Fruit fly (Drosophila melanogaster) whole organism, embryonic: ENCODE measurements around the gene CG10435.

Source experiments
- Ada2b ChIP-seq: fragments of 200-800 bp; sonication (Bioruptor generic); IDR thresholded peaks from 2 replicates; pipeline ENCODE4 v1.3.6; 2022; ENCODE audit warnings: missing biosample characterization, missing genetic modification characterization
- Antp ChIP-seq: fragments of 200-800 bp; sonication (Bioruptor generic); optimal IDR thresholded peaks from 3 replicates; lab custom pipeline; 2016; ENCODE audit warnings: missing biosample characterization, missing genetic modification characterization
- Bdp1 ChIP-seq: fragments of 200-800 bp; sonication (Bioruptor generic); optimal IDR thresholded peaks from 3 replicates; lab custom pipeline; 2016; ENCODE audit warnings: missing biosample characterization, missing genetic modification characterization
- CG10431 ChIP-seq: fragments of 200-800 bp; sonication (Bioruptor generic); optimal IDR thresholded peaks from 3 replicates; lab custom pipeline; 2018; ENCODE audit warnings: missing biosample characterization, mild to moderate bottlenecking, missing genetic modification characterization
- CG10959 ChIP-seq: fragments of 200-800 bp; sonication (Bioruptor generic); IDR thresholded peaks from 2 replicates; pipeline ENCODE4 v1.3.6; 2022; ENCODE audit warnings: missing biosample characterization, missing genetic modification characterization
- CG12104 ChIP-seq: fragments of 200-800 bp; sonication (Bioruptor generic); optimal IDR thresholded peaks from 3 replicates; lab custom pipeline; 2016; ENCODE audit warnings: missing biosample characterization, missing genetic modification characterization
- CG13123 ChIP-seq: fragments of 200-800 bp; sonication (Bioruptor generic); optimal IDR thresholded peaks from 2 replicates; lab custom pipeline; 2016; ENCODE audit warnings: missing biosample characterization, missing genetic modification characterization
- CG13894 ChIP-seq: fragments of 200-800 bp; sonication (Bioruptor generic); optimal IDR thresholded peaks from 3 replicates; lab custom pipeline; 2018; ENCODE audit warnings: missing biosample characterization, mild to moderate bottlenecking, missing genetic modification characterization, moderate library complexity
- CG14014 ChIP-seq: fragments of 200-800 bp; sonication (Bioruptor generic); IDR thresholded peaks from 2 replicates; pipeline ENCODE4 v1.3.6; 2022; ENCODE audit warnings: missing biosample characterization, missing genetic modification characterization
- CG15011 ChIP-seq: fragments of 200-800 bp; sonication (Bioruptor generic); optimal IDR thresholded peaks from 3 replicates; lab custom pipeline; 2018; ENCODE audit warnings: missing biosample characterization, mild to moderate bottlenecking, missing genetic modification characterization
- CG2199 ChIP-seq: fragments of 200-800 bp; sonication (Bioruptor generic); IDR thresholded peaks from 3 replicates; pipeline ENCODE4 v1.3.6; 2022; ENCODE audit warnings: missing biosample characterization, missing genetic modification characterization
- CG32532 ChIP-seq: fragments of 200-800 bp; sonication (Bioruptor generic); IDR thresholded peaks from 2 replicates; pipeline ENCODE4 v1.3.6; 2022; ENCODE audit warnings: missing biosample characterization, missing genetic modification characterization
- CG32772 ChIP-seq: fragments of 200-800 bp; sonication (Bioruptor generic); IDR thresholded peaks from 2 replicates; pipeline ENCODE4 v1.3.6; 2022; ENCODE audit warnings: missing biosample characterization, missing genetic modification characterization
- CG3847 ChIP-seq: fragments of 200-800 bp; sonication (Bioruptor generic); IDR thresholded peaks from 2 replicates; pipeline ENCODE4 v1.3.6; 2022; ENCODE audit warnings: missing biosample characterization, missing genetic modification characterization
- CG4707 ChIP-seq: fragments of 200-800 bp; sonication (Bioruptor generic); optimal IDR thresholded peaks from 2 replicates; lab custom pipeline; 2018; ENCODE audit warnings: missing biosample characterization, mild to moderate bottlenecking, missing genetic modification characterization, moderate library complexity
- CG6272 ChIP-seq: fragments of 200-800 bp; sonication (Bioruptor generic); IDR thresholded peaks from 2 replicates; pipeline ENCODE4 v1.3.6; 2022; ENCODE audit warnings: missing biosample characterization, missing genetic modification characterization
- CG7556 ChIP-seq: fragments of 200-800 bp; sonication (Bioruptor generic); optimal IDR thresholded peaks from 2 replicates; lab custom pipeline; 2017; ENCODE audit warnings: missing biosample characterization, mild to moderate bottlenecking, missing genetic modification characterization
- CG7745 ChIP-seq: fragments of 200-800 bp; sonication (Bioruptor generic); optimal IDR thresholded peaks from 2 replicates; lab custom pipeline; 2018; ENCODE audit warnings: missing biosample characterization, mild to moderate bottlenecking, missing genetic modification characterization, moderate library complexity
- CG7839 ChIP-seq: fragments of 200-800 bp; sonication (Bioruptor generic); optimal IDR thresholded peaks from 3 replicates; lab custom pipeline; 2018; ENCODE audit warnings: missing biosample characterization, mild to moderate bottlenecking, missing genetic modification characterization, moderate library complexity
- CG9727 ChIP-seq: fragments of 200-800 bp; sonication (Bioruptor generic); optimal IDR thresholded peaks from 3 replicates; lab custom pipeline; 2017; ENCODE audit warnings: missing biosample characterization, mild to moderate bottlenecking, missing genetic modification characterization
- D ChIP-seq, 2 experiments: fragments of 200-800 bp in 1 of 2; fragments of >200 bp in 1 of 2; sonication (Bioruptor generic) in 1 of 2; optimal IDR thresholded peaks; 2 replicates in 1 of 2; 3 replicates in 1 of 2; lab custom pipeline; 2017; ENCODE audit warnings: mild to moderate bottlenecking in 1 of 2, missing biosample characterization in 1 of 2, missing genetic modification characterization in 1 of 2, missing genetic modification reagents in 1 of 2
- E2f2 ChIP-seq: fragments of 200-800 bp; sonication (Bioruptor generic); IDR thresholded peaks from 2 replicates; pipeline ENCODE4 v1.3.6; 2022; ENCODE audit warnings: missing biosample characterization, missing genetic modification characterization
- Eip74EF ChIP-seq, 2 experiments: fragments of 200-800 bp in 1 of 2; fragments of >200 bp in 1 of 2; sonication (Bioruptor generic) in 1 of 2; optimal IDR thresholded peaks; 2 replicates each; lab custom pipeline; 2017 to 2019; ENCODE audit warnings: missing biosample characterization in 2 of 2, missing genetic modification characterization in 2 of 2, mild to moderate bottlenecking in 1 of 2, moderate library complexity in 1 of 2
- Fer1 ChIP-seq: fragments of 200-800 bp; sonication (Bioruptor generic); optimal IDR thresholded peaks from 2 replicates; lab custom pipeline; 2017; ENCODE audit warnings: missing biosample characterization, mild to moderate bottlenecking, missing genetic modification characterization
- HLH3B ChIP-seq: fragments of 200-800 bp; sonication (Bioruptor generic); IDR thresholded peaks from 2 replicates; pipeline ENCODE4 v1.3.6; 2022; ENCODE audit warnings: missing biosample characterization, missing genetic modification characterization
- HLH4C ChIP-seq: fragments of 200-800 bp; sonication (Bioruptor generic); IDR thresholded peaks from 3 replicates; pipeline ENCODE4 v1.3.6; 2022; ENCODE audit warnings: missing biosample characterization, missing genetic modification characterization; ENCODE audit not compliant: partially characterized antibody
- Hr39 ChIP-seq: fragments of >200 bp; optimal IDR thresholded peaks from 2 replicates; lab custom pipeline; 2017
- Lim3 ChIP-seq: fragments of 200-800 bp; sonication (Bioruptor generic); IDR thresholded peaks from 2 replicates; pipeline ENCODE4 v1.3.6; 2022; ENCODE audit warnings: missing biosample characterization, missing genetic modification characterization
- Myb ChIP-seq: fragments of 200-800 bp; sonication (Bioruptor generic); optimal IDR thresholded peaks from 2 replicates; lab custom pipeline; 2016; ENCODE audit warnings: missing biosample characterization, missing genetic modification characterization
- NC2β ChIP-seq: fragments of 200-800 bp; sonication (Bioruptor generic); optimal IDR thresholded peaks from 2 replicates; lab custom pipeline; 2016; ENCODE audit warnings: missing biosample characterization, missing genetic modification characterization
- NfI ChIP-seq: fragments of 200-800 bp; sonication (Bioruptor generic); optimal IDR thresholded peaks from 3 replicates; lab custom pipeline; 2018; ENCODE audit warnings: missing biosample characterization, mild to moderate bottlenecking, missing genetic modification characterization, moderate library complexity
- Ravus ChIP-seq: fragments of 200-800 bp; sonication (Bioruptor generic); IDR thresholded peaks from 2 replicates; pipeline ENCODE4 v1.3.6; 2022; ENCODE audit warnings: missing biosample characterization, missing genetic modification characterization
- Tbp ChIP-seq: fragments of >200 bp; optimal IDR thresholded peaks from 2 replicates; lab custom pipeline; 2018; ENCODE audit warnings: missing biosample characterization, missing genetic modification characterization
- Trl ChIP-seq, 3 experiments: fragments of >200 bp in 2 of 3; fragments of 200-800 bp in 1 of 3; sonication (Bioruptor generic) in 1 of 3; optimal IDR thresholded peaks; 2 replicates in 1 of 3; 3 replicates in 2 of 3; lab custom pipeline; 2016 to 2017; ENCODE audit warnings: missing biosample characterization in 1 of 3, missing genetic modification characterization in 1 of 3
- YL-1 ChIP-seq: fragments of 200-800 bp; sonication (Bioruptor generic); optimal IDR thresholded peaks from 3 replicates; lab custom pipeline; 2017; ENCODE audit warnings: missing biosample characterization, mild to moderate bottlenecking, missing genetic modification characterization
- bcd ChIP-seq: fragments of 200-800 bp; sonication (Bioruptor generic); optimal IDR thresholded peaks from 2 replicates; lab custom pipeline; 2017; ENCODE audit warnings: missing biosample characterization, mild to moderate bottlenecking, missing genetic modification characterization
- chn ChIP-seq: fragments of 200-800 bp; sonication (Bioruptor generic); optimal IDR thresholded peaks from 2 replicates; lab custom pipeline; 2016; ENCODE audit warnings: missing biosample characterization, missing genetic modification characterization
- ftz-f1 ChIP-seq: fragments of 200-800 bp; sonication (Bioruptor generic); optimal IDR thresholded peaks from 2 replicates; lab custom pipeline; 2016; ENCODE audit warnings: missing biosample characterization, missing genetic modification characterization
- gro ChIP-seq: fragments of 200-800 bp; sonication (Bioruptor generic); optimal IDR thresholded peaks from 2 replicates; lab custom pipeline; 2016; ENCODE audit warnings: missing biosample characterization, missing genetic modification characterization
- hkb ChIP-seq, 2 experiments: fragments of 200-800 bp in 1 of 2; fragments of >200 bp in 1 of 2; sonication (Bioruptor generic) in 1 of 2; IDR thresholded peaks in 1 of 2; optimal IDR thresholded peaks in 1 of 2; 2 replicates each; pipeline versions ENCODE4 v1.3.6 to Lab custom; 2017 to 2022; ENCODE audit warnings: missing biosample characterization in 1 of 2, missing genetic modification characterization in 1 of 2
- insv ChIP-seq, 2 experiments: fragments of 200-800 bp; sonication (Bioruptor generic); optimal IDR thresholded peaks; 3 replicates each; lab custom pipeline; 2016 to 2018; ENCODE audit warnings: missing biosample characterization in 2 of 2, missing genetic modification characterization in 2 of 2
- inv ChIP-seq: fragments of 200-800 bp; sonication (Bioruptor generic); IDR thresholded peaks from 2 replicates; pipeline ENCODE4 v1.3.6; 2022; ENCODE audit warnings: missing biosample characterization, missing genetic modification characterization; ENCODE audit not compliant: partially characterized antibody
- ken ChIP-seq: fragments of 200-800 bp; sonication (Bioruptor generic); IDR thresholded peaks from 3 replicates; pipeline ENCODE4 v1.3.6; 2022; ENCODE audit warnings: missing biosample characterization, missing genetic modification characterization
- lilli ChIP-seq: fragments of 200-800 bp; sonication (Bioruptor generic); optimal IDR thresholded peaks from 3 replicates; lab custom pipeline; 2016; ENCODE audit warnings: missing biosample characterization, missing genetic modification characterization
- luna ChIP-seq: fragments of 200-800 bp; sonication (Bioruptor generic); optimal IDR thresholded peaks from 2 replicates; lab custom pipeline; 2016; ENCODE audit warnings: missing biosample characterization, missing genetic modification characterization
- nmo ChIP-seq: fragments of 200-800 bp; sonication (Bioruptor generic); optimal IDR thresholded peaks from 2 replicates; lab custom pipeline; 2018; ENCODE audit warnings: missing biosample characterization, mild to moderate bottlenecking, missing genetic modification characterization, moderate library complexity
- phol ChIP-seq: fragments of 200-800 bp; sonication (Bioruptor generic); optimal IDR thresholded peaks from 3 replicates; lab custom pipeline; 2018; ENCODE audit warnings: missing biosample characterization, mild to moderate bottlenecking, missing genetic modification characterization, moderate library complexity
- so ChIP-seq: fragments of 200-800 bp; sonication (Bioruptor generic); IDR thresholded peaks from 3 replicates; pipeline ENCODE4 v1.3.6; 2022; ENCODE audit warnings: missing biosample characterization, missing genetic modification characterization
- stwl ChIP-seq: fragments of 200-800 bp; sonication (Bioruptor generic); optimal IDR thresholded peaks from 3 replicates; lab custom pipeline; 2018; ENCODE audit warnings: missing biosample characterization, mild to moderate bottlenecking, missing genetic modification characterization, moderate library complexity
- sug ChIP-seq: fragments of 200-800 bp; optimal IDR thresholded peaks from 2 replicates; lab custom pipeline; 2019; ENCODE audit warnings: missing biosample characterization, mild to moderate bottlenecking, missing genetic modification characterization, moderate library complexity
- toy ChIP-seq: fragments of 200-800 bp; sonication (Bioruptor generic); IDR thresholded peaks from 2 replicates; pipeline ENCODE4 v1.3.6; 2022; ENCODE audit warnings: missing biosample characterization, missing genetic modification characterization

Gene CG10435

dm6 chr3R:7973049-7973448 is 40.0 kb downstream of the CG10435 start (continued):
- TF ChIP-seq CG9727 (GFP tag; lab: Kevin White, UChicago) (no peak), CG7839 (tag; lab: Kevin White, UChicago) (no peak), ken (GFP tag; lab: Robert Waterston, UW) (no peak), phol (tag; lab: Kevin White, UChicago) (no peak), CG32532 (peak; percentile 42; the same call in 1 of the 2 replicates), CG7556 (GFP tag; lab: Kevin White, UChicago) (no peak), CG10959 (no peak), stwl (tag; lab: Kevin White, UChicago) (peak; percentile 11), bcd (no peak), Bdp1 (GFP tag; lab: Kevin White, UChicago) (no peak), CG4707 (no peak), Antp (no peak), HLH3B (no peak), CG10431 (GFP tag; lab: Kevin White, UChicago) (no peak), NC2β (no peak), toy (GFP tag; lab: Robert Waterston, UW) (no peak), lilli (GFP tag; lab: Kevin White, UChicago) (no peak), Trl (optimal IDR thresholded peaks at IDR 0.05; lab: Kevin White, UChicago) (no peak), Trl (GFP tag; optimal IDR thresholded peaks at IDR 0.05; lab: Kevin White, UChicago) (no peak), so (GFP tag; lab: Robert Waterston, UW) (no peak), CG13123 (no peak), insv (GFP tag; optimal IDR thresholded peaks at IDR 0.05; lab: Kevin White, UChicago) (no peak), CG6272 (GFP tag; lab: Robert Waterston, UW) (no peak), CG3847 (no peak), Tbp (GFP tag; lab: Kevin White, UChicago) (no peak), CG14014 (GFP tag; lab: Robert Waterston, UW) (no peak), Ada2b (GFP tag; lab: Robert Waterston, UW) (peak; percentile 30; the same call in 1 of the 2 replicates), sug (no peak), YL-1 (GFP tag; lab: Kevin White, UChicago) (peak; percentile 2), Myb (GFP tag; lab: Kevin White, UChicago) (peak; percentile 91), Fer1 (no peak), CG2199 (GFP tag; lab: Robert Waterston, UW) (no peak), CG32772 (GFP tag; lab: Robert Waterston, UW) (no peak), E2f2 (GFP tag; lab: Robert Waterston, UW) (peak; percentile 74), Hr39 (no peak), CG12104 (no peak), ftz-f1 (no peak), CG13894 (tag; lab: Kevin White, UChicago) (no peak), CG7745 (no peak), Lim3 (no peak), nmo (GFP tag; lab: Kevin White, UChicago) (no peak), D (optimal IDR thresholded peaks at IDR 0.05; lab: Kevin White, UChicago) (no peak), D (GFP tag; optimal IDR thresholded peaks at IDR 0.05; lab: Kevin White, UChicago) (no peak), hkb (optimal IDR thresholded peaks at IDR 0.05; lab: Kevin White, UChicago) (no peak), hkb (GFP tag; IDR thresholded peaks at IDR 0.05; lab: Robert Waterston, UW) (peak; percentile 39; the same call in 1 of the 2 replicates), chn (GFP tag; lab: Kevin White, UChicago) (no peak), inv (GFP tag; lab: Robert Waterston, UW) (no peak), NfI (no peak), luna (no peak), Eip74EF (GFP tag; optimal IDR thresholded peaks at IDR 0.05; lab: Kevin White, UChicago) (no peak), gro (GFP tag; lab: Kevin White, UChicago) (no peak), HLH4C (GFP tag; lab: Robert Waterston, UW) (no peak), Ravus (no peak), CG15011 (GFP tag; lab: Kevin White, UChicago) (no peak)
